Fruit fly (Drosophila melanogaster) whole organism, embryonic: ENCODE results near the gene CG2854.
A peak's percentile ranks its signal among the peaks of the same experiment; 100 is the strongest.

Source experiments
- CG10209 ChIP-seq: fragments of 200-800 bp; sonication (Bioruptor generic); optimal IDR thresholded peaks from 3 replicates; lab custom pipeline; 2017; ENCODE audit warnings: missing biosample characterization, mild to moderate bottlenecking, missing genetic modification characterization, missing genetic modification reagents
- CG10321 ChIP-seq: fragments of 200-800 bp; sonication (Bioruptor generic); IDR thresholded peaks from 2 replicates; pipeline ENCODE4 v1.3.6; 2022; ENCODE audit warnings: missing biosample characterization, missing genetic modification characterization
- CG11456 ChIP-seq: fragments of 200-800 bp; sonication (Bioruptor generic); IDR thresholded peaks from 3 replicates; pipeline ENCODE4 v1.3.6; 2022; ENCODE audit warnings: missing biosample characterization, missing genetic modification characterization
- CG11696 ChIP-seq: fragments of 200-800 bp; sonication (Bioruptor generic); IDR thresholded peaks from 2 replicates; pipeline ENCODE4 v1.3.6; 2022; ENCODE audit warnings: missing biosample characterization, missing genetic modification characterization
- CG12071 ChIP-seq: fragments of 200-800 bp; sonication (Bioruptor generic); optimal IDR thresholded peaks from 3 replicates; lab custom pipeline; 2018; ENCODE audit warnings: missing biosample characterization, mild to moderate bottlenecking, missing genetic modification characterization
- CG13296 ChIP-seq: fragments of 200-800 bp; sonication (Bioruptor generic); optimal IDR thresholded peaks from 3 replicates; lab custom pipeline; 2018; ENCODE audit warnings: missing biosample characterization, mild to moderate bottlenecking, missing genetic modification characterization
- CG13624 ChIP-seq: fragments of 200-800 bp; sonication (Bioruptor generic); optimal IDR thresholded peaks from 2 replicates; lab custom pipeline; 2016; ENCODE audit warnings: missing biosample characterization, missing genetic modification characterization
- CG14710 ChIP-seq: fragments of 200-800 bp; sonication (Bioruptor generic); optimal IDR thresholded peaks from 3 replicates; lab custom pipeline; 2019; ENCODE audit warnings: missing biosample characterization, mild to moderate bottlenecking, missing genetic modification characterization, moderate library complexity
- CG14965 ChIP-seq: fragments of 200-800 bp; sonication (Bioruptor generic); optimal IDR thresholded peaks from 2 replicates; lab custom pipeline; 2016; ENCODE audit warnings: missing biosample characterization, missing genetic modification characterization, borderline replicate concordance
- CG15011 ChIP-seq: fragments of 200-800 bp; sonication (Bioruptor generic); optimal IDR thresholded peaks from 3 replicates; lab custom pipeline; 2018; ENCODE audit warnings: missing biosample characterization, mild to moderate bottlenecking, missing genetic modification characterization
- CG15073 ChIP-seq: fragments of 200-800 bp; sonication (Bioruptor generic); optimal IDR thresholded peaks from 2 replicates; lab custom pipeline; 2016; ENCODE audit warnings: missing biosample characterization, missing genetic modification characterization
- CG15601 ChIP-seq: fragments of 200-800 bp; sonication (Bioruptor generic); optimal IDR thresholded peaks from 3 replicates; lab custom pipeline; 2019; ENCODE audit warnings: missing biosample characterization, mild to moderate bottlenecking, missing genetic modification characterization, moderate library complexity
- CG1602 ChIP-seq: fragments of 200-800 bp; sonication (Bioruptor generic); optimal IDR thresholded peaks from 3 replicates; lab custom pipeline; 2016; ENCODE audit warnings: missing biosample characterization, missing genetic modification characterization
- CG16863 ChIP-seq: fragments of 200-800 bp; sonication (Bioruptor generic); optimal IDR thresholded peaks from 3 replicates; lab custom pipeline; 2016; ENCODE audit warnings: missing biosample characterization, missing genetic modification characterization
- CG31224 ChIP-seq: fragments of 200-800 bp; sonication (Bioruptor generic); IDR thresholded peaks from 2 replicates; pipeline ENCODE4 v1.3.6; 2022; ENCODE audit warnings: missing biosample characterization, missing genetic modification characterization
- CG32772 ChIP-seq: fragments of 200-800 bp; sonication (Bioruptor generic); IDR thresholded peaks from 2 replicates; pipeline ENCODE4 v1.3.6; 2022; ENCODE audit warnings: missing biosample characterization, missing genetic modification characterization
- CG3847 ChIP-seq: fragments of 200-800 bp; sonication (Bioruptor generic); IDR thresholded peaks from 2 replicates; pipeline ENCODE4 v1.3.6; 2022; ENCODE audit warnings: missing biosample characterization, missing genetic modification characterization
- CG5180 ChIP-seq: fragments of 200-800 bp; sonication (Bioruptor generic); optimal IDR thresholded peaks from 3 replicates; lab custom pipeline; 2017; ENCODE audit warnings: missing biosample characterization, missing genetic modification characterization, mild to moderate bottlenecking, moderate library complexity, missing genetic modification reagents
- CG7372 ChIP-seq: fragments of 200-800 bp; sonication (Bioruptor generic); IDR thresholded peaks from 2 replicates; pipeline ENCODE4 v1.3.6; 2022; ENCODE audit warnings: missing biosample characterization, missing genetic modification characterization
- CG8281 ChIP-seq: fragments of 200-800 bp; sonication (Bioruptor generic); optimal IDR thresholded peaks from 2 replicates; lab custom pipeline; 2018; ENCODE audit warnings: missing biosample characterization, mild to moderate bottlenecking, missing genetic modification characterization, moderate library complexity
- CG8924 ChIP-seq: fragments of 200-800 bp; optimal IDR thresholded peaks from 3 replicates; lab custom pipeline; 2019; ENCODE audit warnings: missing biosample characterization, mild to moderate bottlenecking, missing genetic modification characterization, moderate library complexity
- CG9797 ChIP-seq: fragments of 200-800 bp; sonication (Bioruptor generic); optimal IDR thresholded peaks from 3 replicates; lab custom pipeline; 2018; ENCODE audit warnings: missing biosample characterization, mild to moderate bottlenecking, missing genetic modification characterization
- CG9876 ChIP-seq: fragments of 200-800 bp; sonication (Bioruptor generic); optimal IDR thresholded peaks from 2 replicates; lab custom pipeline; 2016; ENCODE audit warnings: missing biosample characterization, missing genetic modification characterization
- D19B ChIP-seq: fragments of 200-800 bp; sonication (Bioruptor generic); optimal IDR thresholded peaks from 2 replicates; lab custom pipeline; 2017; ENCODE audit warnings: missing biosample characterization, mild to moderate bottlenecking, missing genetic modification characterization
- HLH4C ChIP-seq: fragments of 200-800 bp; sonication (Bioruptor generic); IDR thresholded peaks from 3 replicates; pipeline ENCODE4 v1.3.6; 2022; ENCODE audit warnings: missing biosample characterization, missing genetic modification characterization; ENCODE audit not compliant: partially characterized antibody
- HmgD ChIP-seq: fragments of 200-800 bp; sonication (Bioruptor generic); optimal IDR thresholded peaks from 3 replicates; lab custom pipeline; 2016; ENCODE audit warnings: missing biosample characterization, missing genetic modification characterization
- HmgZ ChIP-seq: fragments of 200-800 bp; sonication (Bioruptor generic); optimal IDR thresholded peaks from 2 replicates; lab custom pipeline; 2018; ENCODE audit warnings: missing biosample characterization, mild to moderate bottlenecking, missing genetic modification characterization
- Mad ChIP-seq: fragments of 200-800 bp; sonication (Bioruptor generic); optimal IDR thresholded peaks from 2 replicates; lab custom pipeline; 2016; ENCODE audit warnings: missing biosample characterization, missing genetic modification characterization
- Myb ChIP-seq: fragments of 200-800 bp; sonication (Bioruptor generic); optimal IDR thresholded peaks from 2 replicates; lab custom pipeline; 2016; ENCODE audit warnings: missing biosample characterization, missing genetic modification characterization
- NK7.1 ChIP-seq: fragments of 200-800 bp; sonication (Bioruptor generic); optimal IDR thresholded peaks from 3 replicates; lab custom pipeline; 2016; ENCODE audit warnings: missing biosample characterization, missing genetic modification characterization
- Ravus ChIP-seq: fragments of 200-800 bp; sonication (Bioruptor generic); IDR thresholded peaks from 2 replicates; pipeline ENCODE4 v1.3.6; 2022; ENCODE audit warnings: missing biosample characterization, missing genetic modification characterization
- Ssrp ChIP-seq: fragments of 200-800 bp; sonication (Bioruptor generic); optimal IDR thresholded peaks from 2 replicates; lab custom pipeline; 2018; ENCODE audit warnings: missing biosample characterization, mild to moderate bottlenecking, missing genetic modification characterization, moderate library complexity
- Stat92E ChIP-seq, 3 experiments: fragments of >200 bp in 2 of 3; fragments of 200-800 bp in 1 of 3; sonication (Bioruptor generic) in 1 of 3; optimal IDR thresholded peaks; 2 replicates each; lab custom pipeline; 2017 to 2019; ENCODE audit warnings: missing biosample characterization in 3 of 3, missing genetic modification characterization in 3 of 3, mild to moderate bottlenecking in 1 of 3, moderate library complexity in 1 of 3
- TFAM ChIP-seq: fragments of 200-800 bp; sonication (Bioruptor generic); optimal IDR thresholded peaks from 2 replicates; lab custom pipeline; 2017; ENCODE audit warnings: missing biosample characterization, missing genetic modification characterization, inconsistent platforms
- bcd ChIP-seq: fragments of 200-800 bp; sonication (Bioruptor generic); optimal IDR thresholded peaks from 2 replicates; lab custom pipeline; 2017; ENCODE audit warnings: missing biosample characterization, mild to moderate bottlenecking, missing genetic modification characterization
- bsh ChIP-seq, 2 experiments: fragments of 200-800 bp; sonication (Bioruptor generic); optimal IDR thresholded peaks; 2 replicates each; lab custom pipeline; 2017 to 2018; ENCODE audit warnings: mild to moderate bottlenecking in 2 of 2, missing biosample characterization in 2 of 2, missing genetic modification characterization in 2 of 2, moderate library complexity in 1 of 2
- cg ChIP-seq: fragments of 200-800 bp; sonication (Bioruptor generic); optimal IDR thresholded peaks from 3 replicates; lab custom pipeline; 2019; ENCODE audit warnings: missing biosample characterization, mild to moderate bottlenecking, missing genetic modification characterization, moderate library complexity
- chinmo ChIP-seq: fragments of 200-800 bp; sonication (Bioruptor generic); IDR thresholded peaks from 4 replicates; pipeline ENCODE4 v1.3.6; 2022; ENCODE audit warnings: missing biosample characterization, missing genetic modification characterization; ENCODE audit not compliant: partially characterized antibody
- disco-r ChIP-seq: fragments of 200-800 bp; sonication (Bioruptor generic); optimal IDR thresholded peaks from 2 replicates; lab custom pipeline; 2016; ENCODE audit warnings: missing biosample characterization, missing genetic modification characterization
- dysf ChIP-seq: fragments of 200-800 bp; sonication (Bioruptor generic); IDR thresholded peaks from 3 replicates; pipeline ENCODE4 v1.3.6; 2022; ENCODE audit warnings: missing biosample characterization, missing genetic modification characterization
- fu2 ChIP-seq: fragments of 200-800 bp; sonication (Bioruptor generic); optimal IDR thresholded peaks from 2 replicates; lab custom pipeline; 2016; ENCODE audit warnings: missing biosample characterization, missing genetic modification characterization
- gcm ChIP-seq: fragments of 200-800 bp; sonication (Bioruptor generic); optimal IDR thresholded peaks from 2 replicates; lab custom pipeline; 2019; ENCODE audit warnings: missing biosample characterization, mild to moderate bottlenecking, missing genetic modification characterization, moderate library complexity
- gsb-n ChIP-seq: fragments of 200-800 bp; sonication (Bioruptor generic); optimal IDR thresholded peaks from 3 replicates; lab custom pipeline; 2018; ENCODE audit warnings: missing biosample characterization, mild to moderate bottlenecking, missing genetic modification characterization
- nerfin-2 ChIP-seq: fragments of 200-800 bp; sonication (Bioruptor generic); IDR thresholded peaks from 2 replicates; pipeline ENCODE4 v1.3.6; 2022; ENCODE audit warnings: missing biosample characterization, missing genetic modification characterization; ENCODE audit not compliant: partially characterized antibody
- pb ChIP-seq: fragments of 200-800 bp; sonication (Bioruptor generic); optimal IDR thresholded peaks from 3 replicates; lab custom pipeline; 2016; ENCODE audit warnings: missing biosample characterization, missing genetic modification characterization
- repo ChIP-seq: fragments of 200-800 bp; sonication (Bioruptor generic); optimal IDR thresholded peaks from 2 replicates; lab custom pipeline; 2016; ENCODE audit warnings: missing biosample characterization, missing genetic modification characterization
- sim ChIP-seq: fragments of 200-800 bp; sonication (Bioruptor generic); IDR thresholded peaks from 2 replicates; pipeline ENCODE4 v1.3.6; 2022; ENCODE audit warnings: missing biosample characterization, missing genetic modification characterization
- sima ChIP-seq: fragments of 200-800 bp; sonication (Bioruptor generic); optimal IDR thresholded peaks from 2 replicates; lab custom pipeline; 2016; ENCODE audit warnings: missing biosample characterization, missing genetic modification characterization
- sug ChIP-seq: fragments of 200-800 bp; optimal IDR thresholded peaks from 2 replicates; lab custom pipeline; 2019; ENCODE audit warnings: missing biosample characterization, mild to moderate bottlenecking, missing genetic modification characterization, moderate library complexity
- tx ChIP-seq: fragments of 200-800 bp; sonication (Bioruptor generic); optimal IDR thresholded peaks from 2 replicates; lab custom pipeline; 2016; ENCODE audit warnings: missing biosample characterization, missing genetic modification characterization

The CG2854 gene

DNA sequence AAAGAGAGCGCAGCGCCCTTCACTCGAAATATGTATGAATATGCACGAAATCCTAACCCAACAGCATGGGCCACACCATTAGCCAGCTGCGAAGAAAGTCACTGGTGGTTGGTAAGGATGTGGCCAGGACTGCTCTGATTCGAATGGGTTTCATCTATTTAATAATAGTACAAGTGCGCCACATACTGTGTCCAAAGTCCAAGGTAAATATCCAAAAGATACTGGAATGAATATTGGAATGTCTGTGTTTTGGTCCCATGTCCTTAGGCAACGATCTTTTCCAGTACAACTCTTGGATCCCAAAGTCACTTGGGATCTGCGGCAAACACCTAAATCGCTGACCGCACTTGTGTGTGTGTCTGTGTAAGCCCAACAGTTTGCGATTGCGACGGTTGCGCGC is 20.6 kb upstream of the CG2854 start (continued):
- peak; percentile 34 for TF ChIP-seq CG16863 (GFP tag; lab: Kevin White, UChicago)
- TF ChIP-seq CG11696 (GFP tag; lab: Robert Waterston, UW), result peak; percentile 90
- TF ChIP-seq Ssrp (tag; lab: Kevin White, UChicago), result peak; percentile 60
- peak; percentile 23 for TF ChIP-seq CG8281
- peak; percentile 56 for TF ChIP-seq CG12071 (GFP tag; lab: Kevin White, UChicago)
- peak; percentile 53 for TF ChIP-seq CG32772 (GFP tag; lab: Robert Waterston, UW)
- TF ChIP-seq CG5180 (GFP tag; lab: Kevin White, UChicago), result peak; percentile 50
- peak; percentile 79; the same call in 2 of the 3 replicates for TF ChIP-seq dysf
- TF ChIP-seq sima (GFP tag; lab: Kevin White, UChicago), result no peak
- no peak for TF ChIP-seq chinmo
- peak; percentile 22 for TF ChIP-seq fu2 (GFP tag; lab: Kevin White, UChicago)
- TF ChIP-seq CG15073 (GFP tag; lab: Kevin White, UChicago), result no peak
- TF ChIP-seq cg, result no peak
- no peak for TF ChIP-seq Stat92E (GFP tag; optimal IDR thresholded peaks at IDR 0.05; lab: Kevin White, UChicago)
- peak; percentile 44 for TF ChIP-seq CG8924 (tag; lab: Kevin White, UChicago)
- peak; percentile 30 to 64 for TF ChIP-seq bsh (GFP tag; optimal IDR thresholded peaks at IDR 0.05; lab: Kevin White, UChicago)
- TF ChIP-seq bcd (GFP tag; lab: Kevin White, UChicago), result peak; percentile 69
- peak; percentile 50 for TF ChIP-seq pb (GFP tag; lab: Kevin White, UChicago)
- TF ChIP-seq sim (GFP tag; lab: Robert Waterston, UW), result peak; percentile 41; the same call in 1 of the 2 replicates
- TF ChIP-seq sug (tag; lab: Kevin White, UChicago), result no peak
- TF ChIP-seq CG13296 (GFP tag; lab: Kevin White, UChicago), result peak; percentile 50
- 0 out of 2 replicates have a peak, but pooled peaks have one; percentile 23 for TF ChIP-seq CG31224 (GFP tag; lab: Robert Waterston, UW)
- TF ChIP-seq CG15601, result no peak
- peak; percentile 22 for TF ChIP-seq D19B (GFP tag; lab: Kevin White, UChicago)
- TF ChIP-seq CG9876 (GFP tag; lab: Kevin White, UChicago), result no peak
- TF ChIP-seq HmgD (GFP tag; lab: Kevin White, UChicago), result no peak
- TF ChIP-seq CG7372 (GFP tag; lab: Robert Waterston, UW), result 0 out of 2 replicates have a peak, but pooled peaks have one; percentile 40
- peak; percentile 6 for TF ChIP-seq disco-r (GFP tag; lab: Kevin White, UChicago)
- TF ChIP-seq tx (GFP tag; lab: Kevin White, UChicago), result peak; percentile 45
- TF ChIP-seq gsb-n, result no peak
- TF ChIP-seq CG11456 (GFP tag; lab: Robert Waterston, UW), result peak; percentile 43; the same call in 1 of the 3 replicates
- TF ChIP-seq Mad (GFP tag; lab: Kevin White, UChicago), result peak; percentile 44
- no peak for TF ChIP-seq nerfin-2 (GFP tag; lab: Robert Waterston, UW)
- no peak for TF ChIP-seq CG9797
- TF ChIP-seq HmgZ (tag; lab: Kevin White, UChicago), result peak; percentile 7
- TF ChIP-seq CG14965 (GFP tag; lab: Kevin White, UChicago), result peak; percentile 12
- no peak; the same call in 1 of the 2 replicates for TF ChIP-seq Ravus (GFP tag; lab: Robert Waterston, UW)
- TF ChIP-seq gcm (GFP tag; lab: Kevin White, UChicago), result no peak
- peak; percentile 64 for TF ChIP-seq CG10209 (GFP tag; lab: Kevin White, UChicago)
- TF ChIP-seq CG1602 (GFP tag; lab: Kevin White, UChicago), result peak; percentile 26
- TF ChIP-seq CG10321 (GFP tag; lab: Robert Waterston, UW), result no peak
- TF ChIP-seq CG3847 (GFP tag; lab: Robert Waterston, UW), result peak; percentile 17; the same call in 1 of the 2 replicates
- TF ChIP-seq Myb (GFP tag; lab: Kevin White, UChicago), result peak; percentile 34
- TF ChIP-seq repo, result peak; percentile 54
- TF ChIP-seq CG15011 (GFP tag; lab: Kevin White, UChicago), result no peak
- peak; percentile 12 for TF ChIP-seq CG13624 (GFP tag; lab: Kevin White, UChicago)
- no peak for TF ChIP-seq CG14710
- TF ChIP-seq HLH4C, result no peak
- no peak for TF ChIP-seq TFAM
- no peak for TF ChIP-seq NK7.1
